Fruit fly (Drosophila melanogaster): ENCODE data around the gene PGRP-LC.

PGRP-LC gene

dm6 chr3L:9358713-9359040, 20.1 kb downstream of the PGRP-LC start, which contains the start of the genes UGP and Svip (continued):
- no peak for TF ChIP-seq Gug (GFP tag; IDR thresholded peaks at IDR 0.05)
- 0 out of 4 replicates have a peak, but pooled peaks have one; percentile 57 for TF ChIP-seq chinmo (GFP tag; IDR thresholded peaks at IDR 0.05; ENCODE audit: partially characterized antibody)
- TF ChIP-seq Myb (GFP tag; optimal IDR thresholded peaks at IDR 0.05): no peak
- TF ChIP-seq emc (GFP tag; optimal IDR thresholded peaks at IDR 0.05): no peak
- TF ChIP-seq CrebB (tag; optimal IDR thresholded peaks at IDR 0.05): no peak
- no peak for TF ChIP-seq tin (GFP tag; optimal IDR thresholded peaks at IDR 0.05)
- TF ChIP-seq CG7987 (GFP tag; optimal IDR thresholded peaks at IDR 0.05): no peak
- TF ChIP-seq slou (GFP tag; optimal IDR thresholded peaks at IDR 0.05): no peak
- TF ChIP-seq dimm (GFP tag; IDR thresholded peaks at IDR 0.05): no peak
- no peak for TF ChIP-seq sob (GFP tag; IDR thresholded peaks at IDR 0.05)
- no peak for TF ChIP-seq NK7.1 (GFP tag; optimal IDR thresholded peaks at IDR 0.05)
- TF ChIP-seq hbn (GFP tag; IDR thresholded peaks at IDR 0.05; ENCODE audit: partially characterized antibody): peak; percentile 25; the same call in 1 of the 2 replicates
- TF ChIP-seq BtbVII (GFP tag; optimal IDR thresholded peaks at IDR 0.05): no peak
- no peak for TF ChIP-seq wdn (GFP tag; IDR thresholded peaks at IDR 0.05)
- TF ChIP-seq CG16813 (GFP tag; IDR thresholded peaks at IDR 0.05; ENCODE audit: partially characterized antibody): no peak
- no peak for TF ChIP-seq CG8388 (GFP tag; optimal IDR thresholded peaks at IDR 0.05)
- 0 out of 2 replicates have a peak, but pooled peaks have one; percentile 18 for TF ChIP-seq unc-4 (GFP tag; IDR thresholded peaks at IDR 0.05; ENCODE audit: partially characterized antibody)
- no peak for TF ChIP-seq zfh2 (GFP tag; optimal IDR thresholded peaks at IDR 0.05)
- TF ChIP-seq gt (GFP tag; IDR thresholded peaks at IDR 0.05): no peak
- no peak for TF ChIP-seq CG30403 (GFP tag; optimal IDR thresholded peaks at IDR 0.05)
- no peak for TF ChIP-seq mam (GFP tag; optimal IDR thresholded peaks at IDR 0.05)
- no peak for TF ChIP-seq Camta (GFP tag; optimal IDR thresholded peaks at IDR 0.05)
- TF ChIP-seq lbe (GFP tag; optimal IDR thresholded peaks at IDR 0.05): peak; percentile 28
- no peak for TF ChIP-seq sqz (GFP tag; optimal IDR thresholded peaks at IDR 0.05)
- TF ChIP-seq CG12942 (GFP tag; optimal IDR thresholded peaks at IDR 0.05): no peak
- no peak for TF ChIP-seq CG17359 (tag; optimal IDR thresholded peaks at IDR 0.05)
- TF ChIP-seq CG10267 (tag; optimal IDR thresholded peaks at IDR 0.05): peak; percentile 24
- no peak for TF ChIP-seq Mrtf (GFP tag; IDR thresholded peaks at IDR 0.05)
- no peak for TF ChIP-seq CkIIα-i1 (GFP tag; IDR thresholded peaks at IDR 0.05)
- no peak for TF ChIP-seq ERR (GFP tag; optimal IDR thresholded peaks at IDR 0.05)
- peak; percentile 10 for TF ChIP-seq Bteb2 (GFP tag; optimal IDR thresholded peaks at IDR 0.05)
- no peak for TF ChIP-seq CG9932 (GFP tag; IDR thresholded peaks at IDR 0.05)
- TF ChIP-seq ab (GFP tag; optimal IDR thresholded peaks at IDR 0.05): no peak
- peak; percentile 70 for TF ChIP-seq cg (GFP tag; optimal IDR thresholded peaks at IDR 0.05)
- TF ChIP-seq MBD-R2 (GFP tag; IDR thresholded peaks at IDR 0.05): peak; percentile 51; the same call in 1 of the 2 replicates
- TF ChIP-seq ftz-f1 (GFP tag; optimal IDR thresholded peaks at IDR 0.05): no peak
- TF ChIP-seq CG34224 (GFP tag; IDR thresholded peaks at IDR 0.05; ENCODE audit: partially characterized antibody): 0 out of 3 replicates have a peak, but pooled peaks have one; percentile 15
- TF ChIP-seq Opbp (GFP tag; IDR thresholded peaks at IDR 0.05; ENCODE audit: partially characterized antibody): no peak
- TF ChIP-seq Dp (GFP tag; optimal IDR thresholded peaks at IDR 0.05): peak; percentile 21
- TF ChIP-seq CG33213 (GFP tag; optimal IDR thresholded peaks at IDR 0.05): no peak
- TF ChIP-seq D (optimal IDR thresholded peaks at IDR 0.05): no peak
- TF ChIP-seq D (GFP tag; optimal IDR thresholded peaks at IDR 0.05): no peak
- TF ChIP-seq CG12155 (GFP tag; optimal IDR thresholded peaks at IDR 0.05): no peak
- peak; percentile 7 for TF ChIP-seq CG12299 (tag; optimal IDR thresholded peaks at IDR 0.05)
- TF ChIP-seq CG6254 (GFP tag; optimal IDR thresholded peaks at IDR 0.05): no peak
- TF ChIP-seq wek (GFP tag; optimal IDR thresholded peaks at IDR 0.05): no peak
- no peak for TF ChIP-seq CG5245 (GFP tag; optimal IDR thresholded peaks at IDR 0.05)
- peak; percentile 3 for TF ChIP-seq sug (tag; optimal IDR thresholded peaks at IDR 0.05)
- no peak for TF ChIP-seq sens-2 (GFP tag; IDR thresholded peaks at IDR 0.05)
- peak; percentile 9 for TF ChIP-seq gfzf (GFP tag; optimal IDR thresholded peaks at IDR 0.05)
- TF ChIP-seq rib (GFP tag; IDR thresholded peaks at IDR 0.05): no peak
- TF ChIP-seq CG17568 (GFP tag; optimal IDR thresholded peaks at IDR 0.05): peak; percentile 25
